Worm (Caenorhabditis elegans) whole organism, late embryonic: Measurements from ENCODE around the gene lips-13.

Experiments used
- C38D4.7 ChIP-seq: fragments of 200-800 bp; sonication (Bioruptor generic); optimal IDR thresholded peaks from 2 replicates; lab custom pipeline; 2018; ENCODE audit warnings: mild to moderate bottlenecking, missing genetic modification characterization, moderate library complexity, missing compliant biosample characterization
- F13H6.1 ChIP-seq: sonication (generic microtip); optimal IDR thresholded peaks from 2 replicates; lab custom pipeline; 2016; ENCODE audit warnings: missing genetic modification characterization, missing compliant biosample characterization
- K02D7.2 ChIP-seq: sonication (generic microtip); optimal IDR thresholded peaks from 2 replicates; lab custom pipeline; 2017; ENCODE audit warnings: mild to moderate bottlenecking, missing genetic modification characterization, missing compliant biosample characterization
- K09A11.1 ChIP-seq: sonication (generic microtip); optimal IDR thresholded peaks from 2 replicates; lab custom pipeline; 2017; ENCODE audit warnings: antibody characterized with exemption, mild to moderate bottlenecking, missing genetic modification characterization, missing compliant biosample characterization; ENCODE audit not compliant: insufficient read depth
- T23F11.4 ChIP-seq: fragments of 200-800 bp; sonication (Bioruptor generic); optimal IDR thresholded peaks from 2 replicates; lab custom pipeline; 2018; ENCODE audit warnings: mild to moderate bottlenecking, missing genetic modification characterization, missing compliant biosample characterization
- Y22D7AL.16 ChIP-seq: sonication (generic microtip); optimal IDR thresholded peaks from 2 replicates; lab custom pipeline; 2016; ENCODE audit warnings: missing genetic modification characterization, missing compliant biosample characterization
- ceh-14 ChIP-seq: sonication (generic microtip); optimal IDR thresholded peaks from 2 replicates; lab custom pipeline; 2016; ENCODE audit warnings: missing genotype, missing genetic modification characterization, missing compliant biosample characterization
- ceh-18 ChIP-seq: sonication (generic microtip); optimal IDR thresholded peaks from 2 replicates; lab custom pipeline; 2016; ENCODE audit warnings: missing genetic modification characterization, missing compliant biosample characterization
- ceh-19 ChIP-seq: fragments of 200-800 bp; sonication (Bioruptor generic); optimal IDR thresholded peaks from 2 replicates; lab custom pipeline; 2018; ENCODE audit warnings: mild to moderate bottlenecking, missing genetic modification characterization, missing compliant biosample characterization
- ceh-31 ChIP-seq: sonication (generic microtip); optimal IDR thresholded peaks from 2 replicates; lab custom pipeline; 2016; ENCODE audit warnings: missing genetic modification characterization, missing compliant biosample characterization
- ceh-45 ChIP-seq: fragments of 200-800 bp; sonication (Bioruptor generic); IDR thresholded peaks from 2 replicates; pipeline ENCODE4 v1.3.6; 2022; ENCODE audit warnings: missing genetic modification reagents, missing genetic modification characterization, missing compliant biosample characterization
- ceh-9 ChIP-seq: sonication (generic microtip); optimal IDR thresholded peaks from 2 replicates; lab custom pipeline; 2016; ENCODE audit warnings: mild to moderate bottlenecking, missing genetic modification characterization, inconsistent platforms, missing compliant biosample characterization
- che-1 ChIP-seq: sonication (generic microtip); optimal IDR thresholded peaks from 2 replicates; lab custom pipeline; 2016; ENCODE audit warnings: mild to moderate bottlenecking, missing genetic modification characterization, missing compliant biosample characterization
- dve-1 ChIP-seq: sonication (generic microtip); optimal IDR thresholded peaks from 2 replicates; lab custom pipeline; 2017; ENCODE audit warnings: antibody characterized with exemption, mild to moderate bottlenecking, missing genetic modification characterization, missing compliant biosample characterization
- elt-4 ChIP-seq: sonication (generic microtip); optimal IDR thresholded peaks from 2 replicates; lab custom pipeline; 2016; ENCODE audit warnings: missing genetic modification characterization, missing compliant biosample characterization
- eyg-1 ChIP-seq: sonication (generic microtip); optimal IDR thresholded peaks from 2 replicates; lab custom pipeline; 2016; ENCODE audit warnings: missing genotype, missing genetic modification characterization, missing compliant biosample characterization
- gmeb-2 ChIP-seq: sonication (generic microtip); optimal IDR thresholded peaks from 2 replicates; lab custom pipeline; 2016; ENCODE audit warnings: missing genetic modification characterization, inconsistent platforms, missing compliant biosample characterization
- hlh-15 ChIP-seq: sonication (generic microtip); optimal IDR thresholded peaks from 2 replicates; lab custom pipeline; 2016; ENCODE audit warnings: missing genetic modification characterization, missing compliant biosample characterization
- hlh-8 ChIP-seq: sonication (generic microtip); optimal IDR thresholded peaks from 2 replicates; lab custom pipeline; 2016; ENCODE audit warnings: missing genotype, missing genetic modification characterization, missing compliant biosample characterization
- mec-3 ChIP-seq: sonication (generic microtip); optimal IDR thresholded peaks from 2 replicates; lab custom pipeline; 2016; ENCODE audit warnings: borderline replicate concordance, missing genetic modification characterization, missing compliant biosample characterization
- nhr-11 ChIP-seq: fragments of 150-350 bp; optimal IDR thresholded peaks from 2 replicates; lab custom pipeline; 2014; ENCODE audit warnings: missing biosample characterization, missing genetic modification characterization
- nhr-232 ChIP-seq: sonication (generic microtip); optimal IDR thresholded peaks from 2 replicates; lab custom pipeline; 2016; ENCODE audit warnings: missing genetic modification characterization, missing compliant biosample characterization
- ref-2 ChIP-seq: sonication (generic microtip); optimal IDR thresholded peaks from 2 replicates; lab custom pipeline; 2016; ENCODE audit warnings: missing genetic modification characterization, missing compliant biosample characterization
- rnt-1 ChIP-seq: sonication (generic microtip); optimal IDR thresholded peaks from 2 replicates; lab custom pipeline; 2016; ENCODE audit warnings: missing genetic modification characterization, missing compliant biosample characterization
- sox-2 ChIP-seq: fragments of 200-800 bp; sonication (Bioruptor generic); IDR thresholded peaks from 2 replicates; pipeline ENCODE4 v1.3.6; 2022; ENCODE audit warnings: missing genetic modification reagents, missing genetic modification characterization, missing compliant biosample characterization
- sox-4 ChIP-seq: sonication (generic microtip); optimal IDR thresholded peaks from 2 replicates; lab custom pipeline; 2017; ENCODE audit warnings: mild to moderate bottlenecking, missing genetic modification characterization, inconsistent platforms, missing compliant biosample characterization
- ttx-3 ChIP-seq: sonication (generic microtip); optimal IDR thresholded peaks from 2 replicates; lab custom pipeline; 2016; ENCODE audit warnings: missing genetic modification reagents, missing genetic modification characterization, missing compliant biosample characterization
- unc-3 ChIP-seq, 2 experiments: fragments of 200-800 bp in 1 of 2; sonication (Bioruptor generic) in 1 of 2; sonication (generic microtip) in 1 of 2; conservative IDR thresholded peaks in 1 of 2; optimal IDR thresholded peaks in 1 of 2; 2 replicates each; pipeline versions ENCODE4 v1.3.6 to Lab custom; 2016 to 2022; ENCODE audit warnings: missing compliant biosample characterization in 2 of 2, missing genetic modification characterization in 2 of 2, missing genetic modification reagents in 1 of 2
- unc-55 ChIP-seq: sonication (generic microtip); optimal IDR thresholded peaks from 2 replicates; lab custom pipeline; 2017; ENCODE audit warnings: missing biosample characterization, missing genetic modification reagents, missing genetic modification characterization
- zip-5 ChIP-seq: sonication (generic microtip); optimal IDR thresholded peaks from 2 replicates; lab custom pipeline; 2016; ENCODE audit warnings: missing genetic modification characterization, missing compliant biosample characterization
- ztf-16 ChIP-seq: sonication (generic microtip); optimal IDR thresholded peaks from 2 replicates; lab custom pipeline; 2017; ENCODE audit warnings: missing genetic modification characterization, missing compliant biosample characterization

Gene lips-13

DNA sequence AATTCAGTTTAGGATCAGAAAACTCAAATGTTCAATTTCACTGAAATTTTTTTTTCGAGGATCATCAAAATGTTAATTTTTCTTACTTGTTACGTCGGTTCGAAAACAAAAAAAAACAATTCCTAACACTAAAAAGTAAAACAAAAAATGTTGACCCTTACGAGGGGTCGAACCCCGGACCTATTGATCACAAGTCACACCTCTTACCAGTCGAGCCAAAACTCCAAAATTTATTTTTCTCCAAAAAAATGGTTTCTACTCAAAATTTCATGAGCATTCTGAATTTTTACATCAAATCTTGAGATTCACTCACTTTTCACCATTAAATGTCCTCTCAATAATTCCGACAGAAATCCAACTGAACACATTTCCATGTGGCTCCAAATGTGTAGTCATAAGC, 15.6 kb downstream of the lips-13 start:
- TF ChIP-seq gmeb-2 (tag; lab: Kevin White, UChicago) (no peak), ref-2 (tag; lab: Kevin White, UChicago) (no peak), mec-3 (tag; lab: Kevin White, UChicago) (no peak), hlh-15 (tag; lab: Kevin White, UChicago) (no peak), eyg-1 (tag; lab: Kevin White, UChicago) (no peak), Y22D7AL.16 (tag; lab: Kevin White, UChicago) (no peak), ceh-14 (no peak), zip-5 (tag; lab: Kevin White, UChicago) (no peak), rnt-1 (tag; lab: Kevin White, UChicago) (no peak), ceh-9 (tag; lab: Kevin White, UChicago) (no peak), hlh-8 (tag; lab: Kevin White, UChicago) (no peak)

ce11 chrII:1101413-1101812, 16.4 kb downstream of the lips-13 start:
- TF ChIP-seq hlh-8 (tag; lab: Kevin White, UChicago) (no peak), sox-2 (GFP tag; lab: Robert Waterston, UW) (no peak), che-1 (tag; lab: Kevin White, UChicago) (no peak), rnt-1 (tag; lab: Kevin White, UChicago) (no peak), ceh-19 (GFP tag; lab: Kevin White, UChicago) (no peak), F13H6.1 (tag; lab: Kevin White, UChicago) (no peak), ceh-14 (no peak), sox-4 (no peak), ztf-16 (no peak), ceh-31 (tag; lab: Kevin White, UChicago) (no peak), ceh-18 (tag; lab: Kevin White, UChicago) (no peak), T23F11.4 (no peak), nhr-232 (tag; lab: Kevin White, UChicago) (no peak), elt-4 (tag; lab: Kevin White, UChicago) (no peak)

ce11 chrII:1100719-1101118, 17.1 kb downstream of the lips-13 start, which contains the start of gene pho-14:
TSS of gene pho-14 (minus strand) at chrII:1100819.
- TF ChIP-seq ttx-3 (tag; lab: Kevin White, UChicago), result no peak
- TF ChIP-seq nhr-11, result no peak

DNA sequence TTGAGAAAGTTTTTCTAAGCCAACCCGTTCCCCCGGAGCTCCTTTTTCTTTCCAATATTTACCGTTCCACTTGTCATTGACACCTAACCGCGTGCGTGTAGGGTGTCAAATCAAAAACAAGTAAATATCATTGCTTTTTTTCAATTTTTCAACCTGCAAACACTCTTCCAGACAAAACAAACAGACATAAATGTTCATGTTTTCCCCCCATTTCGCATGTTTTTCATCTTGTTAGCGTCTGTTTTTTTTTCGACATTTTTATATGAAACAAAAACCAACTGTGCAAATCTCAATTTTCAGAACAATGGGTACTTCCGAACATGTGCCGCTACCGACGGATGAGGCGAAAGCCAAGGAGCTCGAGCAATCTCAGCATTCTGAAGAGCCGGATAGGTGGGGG, 26.1 kb downstream of the lips-13 start, which contains the start of gene snf-3:
Gene snf-3 (plus strand): TSS at position 301 of the 400 bp plus-strand sequence.
- TF ChIP-seq gmeb-2 (tag; lab: Kevin White, UChicago) (no peak), ceh-18 (tag; lab: Kevin White, UChicago) (no peak), C38D4.7 (GFP tag; lab: Kevin White, UChicago) (no peak), ttx-3 (tag; lab: Kevin White, UChicago) (no peak), dve-1 (tag; lab: Kevin White, UChicago) (no peak)

- TF ChIP-seq unc-55, result no peak
- TF ChIP-seq unc-3 (GFP tag; conservative IDR thresholded peaks at IDR 0.05; lab: Robert Waterston, UW), result no peak
- no peak for TF ChIP-seq unc-3 (tag; optimal IDR thresholded peaks at IDR 0.05; lab: Kevin White, UChicago)
- no peak for TF ChIP-seq ttx-3 (tag; lab: Kevin White, UChicago)
- no peak for TF ChIP-seq eyg-1 (tag; lab: Kevin White, UChicago)
- no peak for TF ChIP-seq K02D7.2 (tag; lab: Kevin White, UChicago)
- no peak for TF ChIP-seq ceh-45 (GFP tag; lab: Robert Waterston, UW)
- no peak for TF ChIP-seq K09A11.1
- TF ChIP-seq, all 69 proteins: peak for 0
These were observed 27.1 kb downstream of the lips-13 start for ce11 chrII:1090743-1091142.
